Worm (Caenorhabditis elegans): ENCODE data around the gene acs-4.

- TF ChIP-seq zag-1 (tag; optimal IDR thresholded peaks at IDR 0.05) = no peak
- TF ChIP-seq lin-11 (tag; optimal IDR thresholded peaks at IDR 0.05) = no peak
- TF ChIP-seq nhr-11 (tag; optimal IDR thresholded peaks at IDR 0.05) = no peak
- TF ChIP-seq nhr-237 (tag; optimal IDR thresholded peaks at IDR 0.05) = no peak
- TF ChIP-seq gmeb-1 (tag; optimal IDR thresholded peaks at IDR 0.05) = no peak
- TF ChIP-seq ztf-1 (GFP tag; conservative IDR thresholded peaks at IDR 0.05) = no peak
- no peak for TF ChIP-seq egl-27 (tag; optimal IDR thresholded peaks at IDR 0.05)
- no peak for TF ChIP-seq unc-62 (GFP tag; optimal IDR thresholded peaks at IDR 0.05)
- TF ChIP-seq mab-5 (tag; optimal IDR thresholded peaks at IDR 0.05) = no peak
- no peak for TF ChIP-seq skn-1 (tag; optimal IDR thresholded peaks at IDR 0.05)
These were observed 14.2 kb downstream of the acs-4 start, which contains the start of gene epg-4 for ce11 chrIII:7181822-7182221.

Measured in whole organism, L2 larva.